Fruit fly (Drosophila melanogaster): ENCODE results near the gene CG13728.

Gene CG13728

dm6 chr3L:17379311-17379710 is 3.2 kb downstream of the CG13728 start, which contains the start of gene Cad74A (continued):
- TF ChIP-seq Scr (GFP tag; IDR thresholded peaks at IDR 0.05; ENCODE audit: partially characterized antibody) (peak; percentile 18; the same call in 1 of the 2 replicates), Jarid2 (GFP tag; optimal IDR thresholded peaks at IDR 0.05) (peak; percentile 79), CG12769 (tag; optimal IDR thresholded peaks at IDR 0.05) (peak; percentile 57), HLHmδ (GFP tag; optimal IDR thresholded peaks at IDR 0.05) (peak; percentile 27), dimm (GFP tag; IDR thresholded peaks at IDR 0.05) (no peak), CG15073 (GFP tag; optimal IDR thresholded peaks at IDR 0.05) (peak; percentile 22), CG7556 (GFP tag; optimal IDR thresholded peaks at IDR 0.05) (no peak), chinmo (GFP tag; IDR thresholded peaks at IDR 0.05; ENCODE audit: partially characterized antibody) (peak; percentile 97), sens (GFP tag) (peak; percentile 55), unc-4 (GFP tag; IDR thresholded peaks at IDR 0.05; ENCODE audit: partially characterized antibody) (0 out of 2 replicates have a peak, but pooled peaks have one; percentile 15), CG9727 (GFP tag; optimal IDR thresholded peaks at IDR 0.05) (peak; percentile 4), Deaf1 (tag; optimal IDR thresholded peaks at IDR 0.05) (peak; percentile 62), PHDP (tag; optimal IDR thresholded peaks at IDR 0.05) (no peak), CG8765 (GFP tag; IDR thresholded peaks at IDR 0.05) (0 out of 2 replicates have a peak, but pooled peaks have one; percentile 21), gcm (GFP tag; optimal IDR thresholded peaks at IDR 0.05) (peak; percentile 37), odd (GFP tag; optimal IDR thresholded peaks at IDR 0.05) (no peak), Awh (GFP tag; IDR thresholded peaks at IDR 0.05) (0 out of 2 replicates have a peak, but pooled peaks have one; percentile 7), sr (GFP tag; IDR thresholded peaks at IDR 0.05) (no peak), Trl (optimal IDR thresholded peaks at IDR 0.05) (peak; percentile 16 to 29), Trl (GFP tag; optimal IDR thresholded peaks at IDR 0.05) (peak; percentile 5), dmrt99B (tag; optimal IDR thresholded peaks at IDR 0.05) (no peak), CG15479 (GFP tag; optimal IDR thresholded peaks at IDR 0.05) (peak; percentile 81), bowl (GFP tag; IDR thresholded peaks at IDR 0.05) (no peak), Mad (GFP tag; optimal IDR thresholded peaks at IDR 0.05) (no peak), oc (tag; optimal IDR thresholded peaks at IDR 0.05) (peak; percentile 9), fd64A (GFP tag; optimal IDR thresholded peaks at IDR 0.05) (no peak), aop (GFP tag; IDR thresholded peaks at IDR 0.05) (0 out of 2 replicates have a peak, but pooled peaks have one; percentile 2), CG17328 (GFP tag; IDR thresholded peaks at IDR 0.05) (no peak), so (GFP tag; IDR thresholded peaks at IDR 0.05) (peak; percentile 60; the same call in 2 of the 3 replicates), ac (GFP tag; optimal IDR thresholded peaks at IDR 0.05) (peak; percentile 9), CG14667 (GFP tag; IDR thresholded peaks at IDR 0.05) (no peak), CG17829 (tag; optimal IDR thresholded peaks at IDR 0.05) (peak; percentile 9), CG4360 (GFP tag; IDR thresholded peaks at IDR 0.05) (peak; percentile 61), ci (GFP tag; IDR thresholded peaks at IDR 0.05) (peak; percentile 52; the same call in 1 of the 3 replicates), CG33213 (GFP tag; optimal IDR thresholded peaks at IDR 0.05) (no peak), sob (GFP tag; IDR thresholded peaks at IDR 0.05) (0 out of 2 replicates have a peak, but pooled peaks have one; percentile 22), psq (GFP tag; optimal IDR thresholded peaks at IDR 0.05) (peak; percentile 17), CG14441 (GFP tag; IDR thresholded peaks at IDR 0.05) (0 out of 2 replicates have a peak, but pooled peaks have one; percentile 27), bab2 (GFP tag; optimal IDR thresholded peaks at IDR 0.05) (no peak), cg (GFP tag; optimal IDR thresholded peaks at IDR 0.05) (peak; percentile 15), CG6175 (GFP tag; IDR thresholded peaks at IDR 0.05) (0 out of 3 replicates have a peak, but pooled peaks have one; percentile 44), CG7963 (GFP tag; IDR thresholded peaks at IDR 0.05; ENCODE audit: partially characterized antibody) (no peak), CG30431 (GFP tag; optimal IDR thresholded peaks at IDR 0.05) (no peak), HmgZ (tag; optimal IDR thresholded peaks at IDR 0.05) (no peak), CG2889 (GFP tag; IDR thresholded peaks at IDR 0.05) (no peak), CG8281 (tag; optimal IDR thresholded peaks at IDR 0.05) (no peak), hkb (optimal IDR thresholded peaks at IDR 0.05) (no peak), hkb (GFP tag; IDR thresholded peaks at IDR 0.05) (0 out of 2 replicates have a peak, but pooled peaks have one; percentile 10), CG16779 (GFP tag; IDR thresholded peaks at IDR 0.05) (0 out of 2 replicates have a peak, but pooled peaks have one; percentile 31), Aef1 (GFP tag; IDR thresholded peaks at IDR 0.05) (peak; percentile 12; the same call in 1 of the 3 replicates), CTCF (GFP tag; optimal IDR thresholded peaks at IDR 0.05) (peak; percentile 23), CG2712 (tag; optimal IDR thresholded peaks at IDR 0.05) (peak; percentile 20)

All from whole organism, embryonic.